Fruit fly (Drosophila melanogaster) whole organism, wandering third instar larva: ENCODE results near the gene Mur2B.
A peak's percentile ranks its signal among the peaks of the same experiment; 100 is the strongest.

Experiments used
- Abd-B ChIP-seq: fragments of >200 bp; optimal IDR thresholded peaks from 2 replicates; lab custom pipeline; 2017; ENCODE audit warnings: missing biosample characterization, missing genetic modification characterization
- CG32264 ChIP-seq: fragments of 200-800 bp; sonication (Bioruptor generic); optimal IDR thresholded peaks from 2 replicates; lab custom pipeline; 2016; ENCODE audit warnings: missing biosample characterization, missing genetic modification characterization
- CG9705 ChIP-seq: fragments of 200-800 bp; sonication (Bioruptor generic); optimal IDR thresholded peaks from 2 replicates; lab custom pipeline; 2018; ENCODE audit warnings: missing biosample characterization, mild to moderate bottlenecking, missing genetic modification characterization
- CrebA ChIP-seq: fragments of 200-800 bp; sonication (Bioruptor generic); optimal IDR thresholded peaks from 2 replicates; lab custom pipeline; 2016; ENCODE audit warnings: missing biosample characterization, mild to moderate bottlenecking, missing genetic modification characterization, borderline replicate concordance
- Dfd ChIP-seq: fragments of >200 bp; optimal IDR thresholded peaks from 2 replicates; lab custom pipeline; 2017; ENCODE audit warnings: missing biosample characterization, missing genetic modification characterization
- Dif ChIP-seq: fragments of 200-275, 200-300 bp; sonication (Bioruptor generic); optimal IDR thresholded peaks from 2 replicates; lab custom pipeline; 2018; ENCODE audit warnings: missing biosample characterization, missing genetic modification characterization; ENCODE audit not compliant: partially characterized antibody
- GATAd ChIP-seq: sonication (Bioruptor generic); optimal IDR thresholded peaks from 2 replicates; lab custom pipeline; 2016; ENCODE audit warnings: missing biosample characterization, missing genetic modification characterization
- HLH106 ChIP-seq: fragments of 200-800 bp; optimal IDR thresholded peaks from 3 replicates; lab custom pipeline; 2019; ENCODE audit warnings: missing biosample characterization, mild to moderate bottlenecking, missing genetic modification characterization, moderate library complexity
- Hr78 ChIP-seq: fragments of >200 bp; optimal IDR thresholded peaks from 2 replicates; lab custom pipeline; 2017; ENCODE audit warnings: missing biosample characterization, missing genetic modification characterization
- Hr83 ChIP-seq: fragments of 200-300 bp; sonication (Bioruptor generic); optimal IDR thresholded peaks from 2 replicates; lab custom pipeline; 2016; ENCODE audit warnings: missing biosample characterization, mild to moderate bottlenecking, missing genetic modification characterization, moderate library complexity; ENCODE audit not compliant: poor library complexity, severe bottlenecking
- Jra ChIP-seq: sonication (Bioruptor generic); optimal IDR thresholded peaks from 2 replicates; lab custom pipeline; 2016; ENCODE audit warnings: missing biosample characterization, missing genetic modification characterization
- Mio ChIP-seq: sonication (Bioruptor generic); optimal IDR thresholded peaks from 2 replicates; lab custom pipeline; 2016; ENCODE audit warnings: missing biosample characterization, missing genetic modification characterization
- Myc ChIP-seq: fragments of >200 bp; optimal IDR thresholded peaks from 2 replicates; lab custom pipeline; 2017
- N ChIP-seq: fragments of >200 bp; optimal IDR thresholded peaks from 2 replicates; lab custom pipeline; 2018; ENCODE audit warnings: missing biosample characterization, missing external identifiers, missing genetic modification characterization
- Rel ChIP-seq, 2 experiments: fragments of 200-800 bp; sonication (Bioruptor generic) in 1 of 2; optimal IDR thresholded peaks; 2 replicates in 1 of 2; 3 replicates in 1 of 2; lab custom pipeline; 2016 to 2019; ENCODE audit warnings: mild to moderate bottlenecking in 2 of 2, missing biosample characterization in 2 of 2, missing genetic modification characterization in 2 of 2, moderate library complexity in 1 of 2
- Sp1 ChIP-seq: fragments of 200-800 bp; sonication (Bioruptor generic); optimal IDR thresholded peaks from 3 replicates; lab custom pipeline; 2019; ENCODE audit warnings: missing biosample characterization, mild to moderate bottlenecking, missing genetic modification characterization, moderate library complexity
- Vsx2 ChIP-seq: fragments of 200-300, 225-300 bp; sonication (Bioruptor generic); optimal IDR thresholded peaks from 2 replicates; lab custom pipeline; 2018; ENCODE audit warnings: missing biosample characterization, missing genetic modification characterization; ENCODE audit not compliant: partially characterized antibody
- br ChIP-seq: fragments of 200-800 bp; sonication (Bioruptor generic); optimal IDR thresholded peaks from 2 replicates; lab custom pipeline; 2016; ENCODE audit warnings: missing biosample characterization, missing genetic modification characterization
- brk ChIP-seq: fragments of 200-800 bp; sonication (Bioruptor generic); optimal IDR thresholded peaks from 2 replicates; lab custom pipeline; 2016; ENCODE audit warnings: missing biosample characterization, mild to moderate bottlenecking, missing genetic modification characterization
- dl ChIP-seq, 2 experiments: fragments of 175-275, 200-275 bp in 1 of 2; fragments of 200-275 bp in 1 of 2; sonication (Bioruptor generic); optimal IDR thresholded peaks; lab custom pipeline; 2018; ENCODE audit warnings: mild to moderate bottlenecking in 2 of 2, missing biosample characterization in 2 of 2, missing genetic modification characterization in 2 of 2, moderate library complexity in 2 of 2; ENCODE audit not compliant: partially characterized antibody in 2 of 2, insufficient read depth in 1 of 2
- dmrt93B ChIP-seq: fragments of 200-800 bp; sonication (Bioruptor generic); optimal IDR thresholded peaks from 2 replicates; lab custom pipeline; 2018; ENCODE audit warnings: missing biosample characterization, mild to moderate bottlenecking, missing genetic modification characterization
- dsf ChIP-seq: sonication (Bioruptor generic); optimal IDR thresholded peaks from 2 replicates; lab custom pipeline; 2016; ENCODE audit warnings: missing biosample characterization, missing genetic modification characterization, borderline replicate concordance
- ey ChIP-seq: fragments of 200-800 bp; sonication (Bioruptor generic); optimal IDR thresholded peaks from 2 replicates; lab custom pipeline; 2016; ENCODE audit warnings: missing biosample characterization, missing genetic modification characterization
- foxo ChIP-seq, 2 experiments: fragments of 200-800 bp; sonication (Bioruptor generic); optimal IDR thresholded peaks; 2 replicates in 1 of 2; 3 replicates in 1 of 2; lab custom pipeline; 2016 to 2017; ENCODE audit warnings: missing biosample characterization in 2 of 2, missing genetic modification characterization in 2 of 2
- fru ChIP-seq: fragments of 200-800 bp; sonication (Bioruptor generic); optimal IDR thresholded peaks from 3 replicates; lab custom pipeline; 2016; ENCODE audit warnings: missing biosample characterization, mild to moderate bottlenecking, missing genetic modification characterization
- h ChIP-seq: fragments of 200-800 bp; sonication (Bioruptor generic); optimal IDR thresholded peaks from 3 replicates; lab custom pipeline; 2016; ENCODE audit warnings: missing biosample characterization, mild to moderate bottlenecking, missing genetic modification characterization
- jim ChIP-seq: fragments of 175-275, 200-325 bp; sonication (Bioruptor generic); optimal IDR thresholded peaks from 2 replicates; lab custom pipeline; 2016; ENCODE audit warnings: missing biosample characterization, mild to moderate bottlenecking, missing genetic modification characterization
- lola ChIP-seq: fragments of >200 bp; optimal IDR thresholded peaks from 2 replicates; lab custom pipeline; 2017; ENCODE audit warnings: missing biosample characterization, missing genetic modification characterization
- pan ChIP-seq: fragments of >200 bp; optimal IDR thresholded peaks from 2 replicates; lab custom pipeline; 2017
- psq ChIP-seq: fragments of 200-800 bp; sonication (Bioruptor generic); optimal IDR thresholded peaks from 3 replicates; lab custom pipeline; 2017; ENCODE audit warnings: missing biosample characterization, mild to moderate bottlenecking, missing genetic modification characterization, moderate library complexity
- rgr ChIP-seq: fragments of 200-800 bp; sonication (Bioruptor generic); optimal IDR thresholded peaks from 3 replicates; lab custom pipeline; 2016; ENCODE audit warnings: missing biosample characterization, mild to moderate bottlenecking, missing genetic modification characterization
- sage ChIP-seq: fragments of 200-800 bp; sonication (Bioruptor generic); optimal IDR thresholded peaks from 2 replicates; lab custom pipeline; 2016; ENCODE audit warnings: missing biosample characterization, mild to moderate bottlenecking, missing genetic modification characterization
- sv ChIP-seq: fragments of 200-800 bp; sonication (Bioruptor generic); optimal IDR thresholded peaks from 3 replicates; lab custom pipeline; 2016; ENCODE audit warnings: missing biosample characterization, missing genetic modification characterization
- tai ChIP-seq: sonication (Bioruptor generic); optimal IDR thresholded peaks from 2 replicates; lab custom pipeline; 2016; ENCODE audit warnings: missing biosample characterization, missing genetic modification characterization
- usp ChIP-seq: fragments of >200 bp; optimal IDR thresholded peaks from 2 replicates; lab custom pipeline; 2017; ENCODE audit warnings: missing biosample characterization, missing genetic modification characterization

Gene Mur2B

dm6 chrX:1570296-1570695 is 98.3 kb downstream of the Mur2B start:
- TF ChIP-seq Sp1 (GFP tag; lab: Kevin White, UChicago) (peak; percentile 62), Rel (GFP tag; optimal IDR thresholded peaks at IDR 0.05; lab: Kevin White, UChicago) (no peak), Rel (tag; optimal IDR thresholded peaks at IDR 0.05; lab: Kevin White, UChicago) (no peak), CG32264 (GFP tag; lab: Kevin White, UChicago) (no peak), psq (GFP tag; lab: Kevin White, UChicago) (peak; percentile 62), Vsx2 (GFP tag; lab: Kevin White, UChicago) (no peak)

- peak; percentile 32 for TF ChIP-seq psq (GFP tag; lab: Kevin White, UChicago)
- TF ChIP-seq Hr78 (GFP tag; lab: Kevin White, UChicago): no peak
- no peak for TF ChIP-seq Myc
- peak; percentile 31 for TF ChIP-seq Vsx2 (GFP tag; lab: Kevin White, UChicago)
- peak; percentile 12 for TF ChIP-seq fru
- no peak for TF ChIP-seq Dfd
- no peak for TF ChIP-seq foxo (GFP tag; optimal IDR thresholded peaks at IDR 0.05; lab: Kevin White, UChicago)
- no peak for TF ChIP-seq rgr (GFP tag; lab: Kevin White, UChicago)
- TF ChIP-seq sv (GFP tag; lab: Kevin White, UChicago): no peak
- no peak for TF ChIP-seq Hr83
- TF ChIP-seq dsf (GFP tag; lab: Kevin White, UChicago): no peak
- TF ChIP-seq jim (GFP tag; lab: Kevin White, UChicago): peak; percentile 90
- peak; percentile 10 for TF ChIP-seq br (GFP tag; lab: Kevin White, UChicago)
Observed at dm6 chrX:1566549-1567174, 101.9 kb downstream of the Mur2B start.

dm6 chrX:1565915-1566314 is 102.7 kb downstream of the Mur2B start:
- TF ChIP-seq GATAd (GFP tag; lab: Kevin White, UChicago): no peak
- TF ChIP-seq Vsx2 (GFP tag; lab: Kevin White, UChicago): peak; percentile 14
- TF ChIP-seq CrebA (GFP tag; lab: Kevin White, UChicago): peak; percentile 69
- TF ChIP-seq N (GFP tag; lab: Kevin White, UChicago): no peak
- TF ChIP-seq jim (GFP tag; lab: Kevin White, UChicago): peak; percentile 87
- no peak for TF ChIP-seq ey (GFP tag; lab: Kevin White, UChicago)
- no peak for TF ChIP-seq foxo (GFP tag; optimal IDR thresholded peaks at IDR 0.05; lab: Kevin White, UChicago)
- peak; percentile 2 for TF ChIP-seq h (GFP tag; lab: Kevin White, UChicago)
- TF ChIP-seq lola (GFP tag; lab: Kevin White, UChicago): no peak
- no peak for TF ChIP-seq CG9705 (GFP tag; lab: Kevin White, UChicago)
- TF ChIP-seq Dfd: no peak
- TF ChIP-seq Sp1 (GFP tag; lab: Kevin White, UChicago): no peak
- TF ChIP-seq dmrt93B (GFP tag; lab: Kevin White, UChicago): no peak
- TF ChIP-seq Dif (GFP tag; lab: Kevin White, UChicago): peak; percentile 17
- TF ChIP-seq sage (GFP tag; lab: Kevin White, UChicago): peak; percentile 30
- TF ChIP-seq br (GFP tag; lab: Kevin White, UChicago): peak; percentile 74
- peak; percentile 56 for TF ChIP-seq psq (GFP tag; lab: Kevin White, UChicago)
- TF ChIP-seq sv (GFP tag; lab: Kevin White, UChicago): no peak
- TF ChIP-seq Jra (GFP tag; lab: Kevin White, UChicago): no peak
- peak; percentile 40 for TF ChIP-seq fru
- TF ChIP-seq dsf (GFP tag; lab: Kevin White, UChicago): no peak
- TF ChIP-seq tai (GFP tag; lab: Kevin White, UChicago): no peak
- TF ChIP-seq pan (lab: Kevin White, UChicago): no peak
- TF ChIP-seq brk (GFP tag; lab: Kevin White, UChicago): peak; percentile 50
- no peak for TF ChIP-seq usp (GFP tag; lab: Kevin White, UChicago)
- no peak for TF ChIP-seq HLH106 (tag; lab: Kevin White, UChicago)
- no peak for TF ChIP-seq CG32264 (GFP tag; lab: Kevin White, UChicago)
- peak; percentile 64 for TF ChIP-seq Rel (GFP tag; optimal IDR thresholded peaks at IDR 0.05; lab: Kevin White, UChicago)
- peak; percentile 30 for TF ChIP-seq Rel (tag; optimal IDR thresholded peaks at IDR 0.05; lab: Kevin White, UChicago)
- TF ChIP-seq dl (GFP tag; optimal IDR thresholded peaks at IDR 0.05; lab: Kevin White, UChicago; ENCODE audit: insufficient read depth in 1 of 2, partially characterized antibody in 2 of 2): peak in 1 of 2 experiments; percentile 6
- no peak for TF ChIP-seq Abd-B (GFP tag; lab: Kevin White, UChicago)
- TF ChIP-seq Mio (GFP tag; lab: Kevin White, UChicago): no peak
- TF ChIP-seq, all 38 proteins: peak for 12
